Fruit fly (Drosophila melanogaster) whole organism, embryonic: ENCODE results near the gene Glut3.

Source experiments
- Adf1 ChIP-seq: fragments of 200-800 bp; sonication (Bioruptor generic); IDR thresholded peaks from 2 replicates; pipeline ENCODE4 v1.3.6; 2022; ENCODE audit warnings: missing biosample characterization, missing genetic modification characterization
- Bdp1 ChIP-seq: fragments of 200-800 bp; sonication (Bioruptor generic); optimal IDR thresholded peaks from 3 replicates; lab custom pipeline; 2016; ENCODE audit warnings: missing biosample characterization, missing genetic modification characterization
- CG10274 ChIP-seq: fragments of 200-800 bp; sonication (Bioruptor generic); optimal IDR thresholded peaks from 3 replicates; lab custom pipeline; 2017; ENCODE audit warnings: missing biosample characterization, mild to moderate bottlenecking, missing genetic modification characterization
- CG11504 ChIP-seq: fragments of 200-800 bp; sonication (Bioruptor generic); optimal IDR thresholded peaks from 3 replicates; lab custom pipeline; 2019; ENCODE audit warnings: missing biosample characterization, mild to moderate bottlenecking, missing genetic modification characterization, moderate library complexity
- CG11560 ChIP-seq: fragments of 200-800 bp; sonication (Bioruptor generic); IDR thresholded peaks from 3 replicates; pipeline ENCODE4 v1.3.6; 2022; ENCODE audit warnings: missing biosample characterization, missing genetic modification characterization
- CG12104 ChIP-seq: fragments of 200-800 bp; sonication (Bioruptor generic); optimal IDR thresholded peaks from 3 replicates; lab custom pipeline; 2016; ENCODE audit warnings: missing biosample characterization, missing genetic modification characterization
- CG1233 ChIP-seq: fragments of 200-800 bp; sonication (Bioruptor generic); optimal IDR thresholded peaks from 4 replicates; lab custom pipeline; 2018; ENCODE audit warnings: missing biosample characterization, mild to moderate bottlenecking, missing genetic modification characterization
- CG15514 ChIP-seq: fragments of 200-800 bp; sonication (Bioruptor generic); optimal IDR thresholded peaks from 3 replicates; lab custom pipeline; 2017; ENCODE audit warnings: missing biosample characterization, missing genetic modification characterization, mild to moderate bottlenecking, moderate library complexity, missing genetic modification reagents
- CG17361 ChIP-seq: fragments of 200-800 bp; sonication (Bioruptor generic); IDR thresholded peaks from 3 replicates; pipeline ENCODE4 v1.3.6; 2022; ENCODE audit warnings: missing biosample characterization, missing genetic modification characterization
- CG17802 ChIP-seq: fragments of 200-800 bp; sonication (Bioruptor generic); optimal IDR thresholded peaks from 2 replicates; lab custom pipeline; 2018; ENCODE audit warnings: missing biosample characterization, mild to moderate bottlenecking, missing genetic modification characterization, moderate library complexity
- CG1792 ChIP-seq: fragments of 200-800 bp; sonication (Bioruptor generic); optimal IDR thresholded peaks from 2 replicates; lab custom pipeline; 2016; ENCODE audit warnings: missing biosample characterization, missing genetic modification characterization
- CG2116 ChIP-seq: fragments of 200-800 bp; sonication (Bioruptor generic); optimal IDR thresholded peaks from 3 replicates; lab custom pipeline; 2018; ENCODE audit warnings: missing biosample characterization, mild to moderate bottlenecking, missing genetic modification characterization
- CG30431 ChIP-seq: fragments of 200-800 bp; sonication (Bioruptor generic); optimal IDR thresholded peaks from 2 replicates; lab custom pipeline; 2017; ENCODE audit warnings: missing biosample characterization, missing genetic modification characterization
- CG3163 ChIP-seq: fragments of 200-800 bp; sonication (Bioruptor generic); optimal IDR thresholded peaks from 3 replicates; lab custom pipeline; 2016; ENCODE audit warnings: missing biosample characterization, missing genetic modification characterization
- CG32767 ChIP-seq: fragments of 200-800 bp; sonication (Bioruptor generic); IDR thresholded peaks from 2 replicates; pipeline ENCODE4 v1.3.6; 2022; ENCODE audit warnings: missing biosample characterization, missing genetic modification characterization
- CG33557 ChIP-seq: fragments of 200-800 bp; sonication (Bioruptor generic); optimal IDR thresholded peaks from 2 replicates; lab custom pipeline; 2019; ENCODE audit warnings: missing biosample characterization, mild to moderate bottlenecking, missing genetic modification characterization, moderate library complexity
- CG3407 ChIP-seq: fragments of 200-800 bp; sonication (Bioruptor generic); optimal IDR thresholded peaks from 2 replicates; lab custom pipeline; 2018; ENCODE audit warnings: missing biosample characterization, mild to moderate bottlenecking, missing genetic modification characterization
- CG3995 ChIP-seq: fragments of 200-800 bp; sonication (Bioruptor generic); optimal IDR thresholded peaks from 3 replicates; lab custom pipeline; 2016; ENCODE audit warnings: missing biosample characterization, missing genetic modification characterization
- CG4707 ChIP-seq: fragments of 200-800 bp; sonication (Bioruptor generic); optimal IDR thresholded peaks from 2 replicates; lab custom pipeline; 2018; ENCODE audit warnings: missing biosample characterization, mild to moderate bottlenecking, missing genetic modification characterization, moderate library complexity
- CG7372 ChIP-seq: fragments of 200-800 bp; sonication (Bioruptor generic); IDR thresholded peaks from 2 replicates; pipeline ENCODE4 v1.3.6; 2022; ENCODE audit warnings: missing biosample characterization, missing genetic modification characterization
- CG7963 ChIP-seq: fragments of 200-800 bp; sonication (Bioruptor generic); IDR thresholded peaks from 3 replicates; pipeline ENCODE4 v1.3.6; 2022; ENCODE audit warnings: missing biosample characterization, missing genetic modification characterization; ENCODE audit not compliant: partially characterized antibody
- CG8089 ChIP-seq: fragments of 200-800 bp; sonication (Bioruptor generic); optimal IDR thresholded peaks from 3 replicates; lab custom pipeline; 2016; ENCODE audit warnings: missing biosample characterization, missing genetic modification characterization
- CG8290 ChIP-seq, 3 experiments: fragments of 200-800 bp; sonication (Bioruptor generic); optimal IDR thresholded peaks; 2 replicates each; lab custom pipeline; 2016 to 2019; ENCODE audit warnings: missing biosample characterization in 3 of 3, missing genetic modification characterization in 3 of 3, mild to moderate bottlenecking in 2 of 3, moderate library complexity in 1 of 3
- CG8388 ChIP-seq: fragments of 200-800 bp; sonication (Bioruptor generic); optimal IDR thresholded peaks from 2 replicates; lab custom pipeline; 2019; ENCODE audit warnings: missing biosample characterization, mild to moderate bottlenecking, missing genetic modification characterization, moderate library complexity
- CG9797 ChIP-seq: fragments of 200-800 bp; sonication (Bioruptor generic); optimal IDR thresholded peaks from 3 replicates; lab custom pipeline; 2018; ENCODE audit warnings: missing biosample characterization, mild to moderate bottlenecking, missing genetic modification characterization
- CG9876 ChIP-seq: fragments of 200-800 bp; sonication (Bioruptor generic); optimal IDR thresholded peaks from 2 replicates; lab custom pipeline; 2016; ENCODE audit warnings: missing biosample characterization, missing genetic modification characterization
- CG9932 ChIP-seq: fragments of 200-800 bp; sonication (Bioruptor generic); IDR thresholded peaks from 2 replicates; pipeline ENCODE4 v1.3.6; 2022; ENCODE audit warnings: missing biosample characterization, missing genetic modification characterization
- CkIIα-i1 ChIP-seq: fragments of 200-800 bp; sonication (Bioruptor generic); IDR thresholded peaks from 2 replicates; pipeline ENCODE4 v1.3.6; 2022; ENCODE audit warnings: missing biosample characterization, missing genetic modification characterization
- Doc3 ChIP-seq: fragments of 200-800 bp; sonication (Bioruptor generic); IDR thresholded peaks from 3 replicates; pipeline ENCODE4 v1.3.6; 2022; ENCODE audit warnings: missing biosample characterization, missing genetic modification characterization; ENCODE audit not compliant: partially characterized antibody
- Eip74EF ChIP-seq, 2 experiments: fragments of 200-800 bp in 1 of 2; fragments of >200 bp in 1 of 2; sonication (Bioruptor generic) in 1 of 2; optimal IDR thresholded peaks; 2 replicates each; lab custom pipeline; 2017 to 2019; ENCODE audit warnings: missing biosample characterization in 2 of 2, missing genetic modification characterization in 2 of 2, mild to moderate bottlenecking in 1 of 2, moderate library complexity in 1 of 2
- Hmr ChIP-seq: fragments of 200-800 bp; sonication (Bioruptor generic); optimal IDR thresholded peaks from 3 replicates; lab custom pipeline; 2017; ENCODE audit warnings: mild to moderate bottlenecking, missing biosample characterization, missing genetic modification reagents, missing genetic modification characterization
- Hsf ChIP-seq: fragments of 200-800 bp; sonication (Bioruptor generic); optimal IDR thresholded peaks from 3 replicates; lab custom pipeline; 2016; ENCODE audit warnings: missing biosample characterization, missing genetic modification characterization
- Lpt ChIP-seq: fragments of >200 bp; optimal IDR thresholded peaks from 2 replicates; lab custom pipeline; 2018; ENCODE audit warnings: missing biosample characterization, missing genetic modification characterization
- Myb ChIP-seq: fragments of 200-800 bp; sonication (Bioruptor generic); optimal IDR thresholded peaks from 2 replicates; lab custom pipeline; 2016; ENCODE audit warnings: missing biosample characterization, missing genetic modification characterization
- NfI ChIP-seq: fragments of 200-800 bp; sonication (Bioruptor generic); optimal IDR thresholded peaks from 3 replicates; lab custom pipeline; 2018; ENCODE audit warnings: missing biosample characterization, mild to moderate bottlenecking, missing genetic modification characterization, moderate library complexity
- Sry-δ ChIP-seq: fragments of 200-800 bp; sonication (Bioruptor generic); optimal IDR thresholded peaks from 2 replicates; lab custom pipeline; 2016; ENCODE audit warnings: missing biosample characterization, missing genetic modification characterization
- Vsx1 ChIP-seq: fragments of 200-800 bp; sonication (Bioruptor generic); optimal IDR thresholded peaks from 2 replicates; lab custom pipeline; 2017; ENCODE audit warnings: missing biosample characterization, mild to moderate bottlenecking, missing genetic modification characterization, missing genetic modification reagents
- ase ChIP-seq: fragments of 200-800 bp; sonication (Bioruptor generic); IDR thresholded peaks from 3 replicates; pipeline ENCODE4 v1.3.6; 2022; ENCODE audit warnings: missing biosample characterization, missing genetic modification characterization
- disco-r ChIP-seq: fragments of 200-800 bp; sonication (Bioruptor generic); optimal IDR thresholded peaks from 2 replicates; lab custom pipeline; 2016; ENCODE audit warnings: missing biosample characterization, missing genetic modification characterization
- dm ChIP-seq: fragments of 200-800 bp; sonication (Bioruptor generic); optimal IDR thresholded peaks from 3 replicates; lab custom pipeline; 2016; ENCODE audit warnings: missing biosample characterization, missing genetic modification characterization
- exex ChIP-seq: fragments of 200-800 bp; sonication (Bioruptor generic); optimal IDR thresholded peaks from 4 replicates; lab custom pipeline; 2018; ENCODE audit warnings: missing biosample characterization, mild to moderate bottlenecking, missing genetic modification characterization, moderate library complexity
- fru ChIP-seq: fragments of >200 bp; optimal IDR thresholded peaks from 2 replicates; lab custom pipeline; 2017
- jigr1 ChIP-seq: fragments of 200-800 bp; sonication (Bioruptor generic); IDR thresholded peaks from 3 replicates; pipeline ENCODE4 v1.3.6; 2022; ENCODE audit warnings: missing biosample characterization, missing genetic modification characterization
- luna ChIP-seq: fragments of 200-800 bp; sonication (Bioruptor generic); optimal IDR thresholded peaks from 2 replicates; lab custom pipeline; 2016; ENCODE audit warnings: missing biosample characterization, missing genetic modification characterization
- nerfin-1 ChIP-seq: fragments of 200-800 bp; sonication (Bioruptor generic); optimal IDR thresholded peaks from 3 replicates; lab custom pipeline; 2019; ENCODE audit warnings: missing biosample characterization, mild to moderate bottlenecking, missing genetic modification characterization, moderate library complexity
- pho ChIP-seq: fragments of 200-800 bp; sonication (Bioruptor generic); optimal IDR thresholded peaks from 2 replicates; lab custom pipeline; 2016; ENCODE audit warnings: missing biosample characterization, missing genetic modification characterization
- phol ChIP-seq: fragments of 200-800 bp; sonication (Bioruptor generic); optimal IDR thresholded peaks from 3 replicates; lab custom pipeline; 2018; ENCODE audit warnings: missing biosample characterization, mild to moderate bottlenecking, missing genetic modification characterization, moderate library complexity
- sna ChIP-seq: fragments of 200-800 bp; sonication (Bioruptor generic); IDR thresholded peaks from 2 replicates; pipeline ENCODE4 v1.3.6; 2022; ENCODE audit warnings: missing biosample characterization, missing genetic modification characterization; ENCODE audit not compliant: partially characterized antibody
- sob ChIP-seq: fragments of 200-800 bp; sonication (Bioruptor generic); IDR thresholded peaks from 2 replicates; pipeline ENCODE4 v1.3.6; 2022; ENCODE audit warnings: missing biosample characterization, missing genetic modification characterization
- tgo ChIP-seq: fragments of 200-800 bp; sonication (Bioruptor generic); IDR thresholded peaks from 3 replicates; pipeline ENCODE4 v1.3.6; 2022; ENCODE audit warnings: missing biosample characterization, missing genetic modification characterization
- yki ChIP-seq: fragments of >200 bp; optimal IDR thresholded peaks from 3 replicates; lab custom pipeline; 2018
- zfh1 ChIP-seq: fragments of 200-800 bp; sonication (Bioruptor generic); IDR thresholded peaks from 3 replicates; pipeline ENCODE4 v1.3.6; 2022; ENCODE audit warnings: missing biosample characterization, missing genetic modification characterization

The Glut3 gene

dm6 chr3R:16815728-16816127, 27.6 kb downstream of the Glut3 start (continued):
- TF ChIP-seq Myb (no peak), CG4707 (GFP tag; lab: Kevin White, UChicago) (no peak), CG10274 (GFP tag; lab: Kevin White, UChicago) (no peak), dm (GFP tag; lab: Kevin White, UChicago) (no peak), CG9932 (0 out of 2 replicates have a peak, but pooled peaks have one; percentile 7), CG3995 (GFP tag; lab: Kevin White, UChicago) (no peak), CG30431 (no peak), CG7963 (GFP tag; lab: Robert Waterston, UW) (no peak), CG3163 (GFP tag; lab: Kevin White, UChicago) (no peak), CG11560 (tag; lab: Robert Waterston, UW) (no peak), CkIIα-i1 (GFP tag; lab: Robert Waterston, UW) (no peak), CG33557 (GFP tag; lab: Kevin White, UChicago) (no peak), NfI (GFP tag; lab: Kevin White, UChicago) (no peak), jigr1 (GFP tag; lab: Robert Waterston, UW) (no peak), luna (GFP tag; lab: Kevin White, UChicago) (no peak), CG11504 (tag; lab: Kevin White, UChicago) (no peak), CG12104 (GFP tag; lab: Kevin White, UChicago) (no peak), Vsx1 (no peak), tgo (no peak), CG8089 (GFP tag; lab: Kevin White, UChicago) (no peak), Sry-δ (no peak), Lpt (GFP tag; lab: Kevin White, UChicago) (no peak), CG15514 (GFP tag; lab: Kevin White, UChicago) (no peak), CG8388 (GFP tag; lab: Kevin White, UChicago) (no peak), fru (lab: Kevin White, UChicago) (no peak), ase (GFP tag; lab: Robert Waterston, UW) (no peak), CG2116 (no peak), phol (peak; percentile 25), yki (no peak), Hsf (GFP tag; lab: Kevin White, UChicago) (no peak), pho (GFP tag; lab: Kevin White, UChicago) (no peak), CG17361 (no peak), exex (tag; lab: Kevin White, UChicago) (no peak), CG3407 (GFP tag; lab: Kevin White, UChicago) (no peak), CG17802 (no peak), CG9876 (no peak), CG8290 (GFP tag; optimal IDR thresholded peaks at IDR 0.05; lab: Kevin White, UChicago) (no peak), CG8290 (tag; optimal IDR thresholded peaks at IDR 0.05; lab: Kevin White, UChicago) (no peak), sob (GFP tag; lab: Robert Waterston, UW) (no peak), disco-r (no peak), Eip74EF (GFP tag; optimal IDR thresholded peaks at IDR 0.05; lab: Kevin White, UChicago) (no peak), Doc3 (GFP tag; lab: Robert Waterston, UW) (no peak), zfh1 (0 out of 3 replicates have a peak, but pooled peaks have one; percentile 31), Bdp1 (no peak), CG1233 (GFP tag; lab: Kevin White, UChicago) (no peak), nerfin-1 (peak; percentile 34), CG1792 (GFP tag; lab: Kevin White, UChicago) (no peak), CG32767 (GFP tag; lab: Robert Waterston, UW) (no peak), CG7372 (GFP tag; lab: Robert Waterston, UW) (no peak), Adf1 (GFP tag; lab: Robert Waterston, UW) (peak; percentile 29; the same call in 1 of the 2 replicates), sna (no peak), CG9797 (GFP tag; lab: Kevin White, UChicago) (no peak), Hmr (GFP tag; lab: Kevin White, UChicago) (no peak)
